Fruit fly (Drosophila melanogaster): ENCODE measurements around the gene emc.

The emc gene

DNA sequence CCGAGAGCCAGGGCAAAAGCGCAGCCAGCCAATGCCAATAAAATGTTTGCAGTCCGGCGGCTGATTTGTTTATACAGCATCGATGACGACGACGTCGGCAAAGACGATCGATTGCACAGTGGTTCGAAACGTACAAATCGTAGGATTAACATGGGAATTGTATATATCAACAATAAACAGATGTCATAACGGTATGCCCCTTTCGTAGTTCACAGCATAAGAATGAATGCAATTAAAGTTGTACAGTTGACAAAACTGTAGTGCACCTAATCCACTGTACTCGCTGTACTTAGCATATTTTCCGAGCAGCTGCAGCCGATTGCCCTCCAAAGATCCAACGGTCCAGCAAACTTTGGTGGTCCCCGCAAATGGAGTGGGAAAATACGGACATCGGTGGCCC, 22.2 kb downstream of the emc start (continued):
- TF ChIP-seq dmrt99B (tag; optimal IDR thresholded peaks at IDR 0.05) (peak; percentile 88), vfl (GFP tag; optimal IDR thresholded peaks at IDR 0.05) (no peak), slp2 (GFP tag; optimal IDR thresholded peaks at IDR 0.05) (peak; percentile 42), HLHmδ (GFP tag; optimal IDR thresholded peaks at IDR 0.05) (no peak), CG1024 (GFP tag; IDR thresholded peaks at IDR 0.05) (peak; percentile 37; the same call in 1 of the 2 replicates), pnt (GFP tag; optimal IDR thresholded peaks at IDR 0.05) (peak; percentile 48), Myb (GFP tag; optimal IDR thresholded peaks at IDR 0.05) (no peak), bsh (GFP tag; optimal IDR thresholded peaks at IDR 0.05) (peak; percentile 61 to 81), CG14860 (GFP tag; IDR thresholded peaks at IDR 0.05; ENCODE audit: partially characterized antibody) (no peak), CG4404 (GFP tag; IDR thresholded peaks at IDR 0.05) (0 out of 2 replicates have a peak, but pooled peaks have one; percentile 20), CG17385 (GFP tag; optimal IDR thresholded peaks at IDR 0.05) (peak; percentile 45), Doc3 (GFP tag; IDR thresholded peaks at IDR 0.05; ENCODE audit: partially characterized antibody) (no peak), Side (GFP tag; optimal IDR thresholded peaks at IDR 0.05) (peak; percentile 32), CG2120 (GFP tag; optimal IDR thresholded peaks at IDR 0.05) (no peak), eyg (GFP tag; optimal IDR thresholded peaks at IDR 0.05) (peak; percentile 32), ind (GFP tag; optimal IDR thresholded peaks at IDR 0.05) (peak; percentile 62), Scr (GFP tag; IDR thresholded peaks at IDR 0.05; ENCODE audit: partially characterized antibody) (no peak), Ssrp (tag; optimal IDR thresholded peaks at IDR 0.05) (peak; percentile 64), br (optimal IDR thresholded peaks at IDR 0.05) (no peak), CG8924 (tag; optimal IDR thresholded peaks at IDR 0.05) (peak; percentile 65), Atf-2 (GFP tag; optimal IDR thresholded peaks at IDR 0.05) (peak; percentile 49), psq (GFP tag; optimal IDR thresholded peaks at IDR 0.05) (no peak), Six4 (GFP tag; optimal IDR thresholded peaks at IDR 0.05) (peak; percentile 63), CG3407 (GFP tag; optimal IDR thresholded peaks at IDR 0.05) (peak; percentile 26), Mad (GFP tag; optimal IDR thresholded peaks at IDR 0.05) (peak; percentile 40), Mrtf (GFP tag; IDR thresholded peaks at IDR 0.05) (peak; percentile 71), cas (GFP tag; IDR thresholded peaks at IDR 0.05) (no peak), sob (GFP tag; IDR thresholded peaks at IDR 0.05) (peak; percentile 53; the same call in 1 of the 2 replicates), sr (GFP tag; IDR thresholded peaks at IDR 0.05) (no peak), CG9876 (GFP tag; optimal IDR thresholded peaks at IDR 0.05) (no peak), Hsf (GFP tag; optimal IDR thresholded peaks at IDR 0.05) (peak; percentile 37), prd (optimal IDR thresholded peaks at IDR 0.05) (no peak), prd (GFP tag; IDR thresholded peaks at IDR 0.05) (peak; percentile 73; the same call in 2 of the 3 replicates), CG11093 (GFP tag; IDR thresholded peaks at IDR 0.05) (peak; percentile 45; the same call in 1 of the 3 replicates), kay (GFP tag; optimal IDR thresholded peaks at IDR 0.05) (peak; percentile 20), MBD-R2 (GFP tag; IDR thresholded peaks at IDR 0.05) (no peak), phol (tag; optimal IDR thresholded peaks at IDR 0.05) (peak; percentile 79), TFAM (GFP tag; optimal IDR thresholded peaks at IDR 0.05) (no peak), Fer1 (GFP tag; optimal IDR thresholded peaks at IDR 0.05) (peak; percentile 57), CG7745 (tag; optimal IDR thresholded peaks at IDR 0.05) (no peak), wor (GFP tag; IDR thresholded peaks at IDR 0.05) (peak; percentile 69), CG7963 (GFP tag; IDR thresholded peaks at IDR 0.05; ENCODE audit: partially characterized antibody) (no peak), E2f1 (GFP tag; IDR thresholded peaks at IDR 0.05) (peak; percentile 58), CG8944 (GFP tag; optimal IDR thresholded peaks at IDR 0.05) (peak; percentile 38), pho (GFP tag; optimal IDR thresholded peaks at IDR 0.05) (no peak), CG18619 (GFP tag; optimal IDR thresholded peaks at IDR 0.05) (peak; percentile 53), trem (tag; optimal IDR thresholded peaks at IDR 0.05) (peak; percentile 35), Xrp1 (GFP tag; IDR thresholded peaks at IDR 0.05) (peak; percentile 77), CG2678 (tag; optimal IDR thresholded peaks at IDR 0.05) (peak; percentile 72), CG6175 (GFP tag; IDR thresholded peaks at IDR 0.05) (no peak), Nf-YA (GFP tag; IDR thresholded peaks at IDR 0.05) (0 out of 2 replicates have a peak, but pooled peaks have one; percentile 21), Doc2 (GFP tag; IDR thresholded peaks at IDR 0.05) (peak; percentile 33; the same call in 1 of the 2 replicates)
